Fruit fly (Drosophila melanogaster): ENCODE data around the gene tll.

The tll gene

dm6 chr3R:30876136-30876683, 24.1 kb downstream of the tll start, which contains the start of gene CG15546 (continued):
- TF ChIP-seq Sox102F (GFP tag; optimal IDR thresholded peaks at IDR 0.05) (no peak), kay (GFP tag; optimal IDR thresholded peaks at IDR 0.05) (no peak), corto (GFP tag; optimal IDR thresholded peaks at IDR 0.05) (no peak), al (GFP tag; IDR thresholded peaks at IDR 0.05) (peak; percentile 50; the same call in 1 of the 2 replicates), CG1024 (GFP tag; IDR thresholded peaks at IDR 0.05) (no peak), BEAF-32 (GFP tag; optimal IDR thresholded peaks at IDR 0.05) (no peak), CG2129 (GFP tag; IDR thresholded peaks at IDR 0.05; ENCODE audit: partially characterized antibody) (no peak), Xbp1 (GFP tag; optimal IDR thresholded peaks at IDR 0.05) (no peak), fd3F (GFP tag; optimal IDR thresholded peaks at IDR 0.05) (no peak), Abd-B (GFP tag; optimal IDR thresholded peaks at IDR 0.05) (no peak), D19A (tag; optimal IDR thresholded peaks at IDR 0.05) (no peak), row (GFP tag; IDR thresholded peaks at IDR 0.05) (peak; percentile 41; the same call in 2 of the 3 replicates), Ptx1 (GFP tag; IDR thresholded peaks at IDR 0.05) (peak; percentile 55), Hand (GFP tag; optimal IDR thresholded peaks at IDR 0.05) (no peak), CG5180 (GFP tag; optimal IDR thresholded peaks at IDR 0.05) (no peak), CG1792 (GFP tag; optimal IDR thresholded peaks at IDR 0.05) (no peak), CrebB (tag; optimal IDR thresholded peaks at IDR 0.05) (no peak), grau (tag; optimal IDR thresholded peaks at IDR 0.05) (peak; percentile 14), dan (GFP tag; IDR thresholded peaks at IDR 0.05) (no peak), Awh (GFP tag; IDR thresholded peaks at IDR 0.05) (no peak), nerfin-1 (tag; optimal IDR thresholded peaks at IDR 0.05) (no peak), p53 (GFP tag; optimal IDR thresholded peaks at IDR 0.05) (no peak), dpn (GFP tag; optimal IDR thresholded peaks at IDR 0.05) (no peak), cas (GFP tag; IDR thresholded peaks at IDR 0.05) (no peak), CG18764 (GFP tag; optimal IDR thresholded peaks at IDR 0.05) (no peak), ind (GFP tag; optimal IDR thresholded peaks at IDR 0.05) (no peak), sqz (GFP tag; optimal IDR thresholded peaks at IDR 0.05) (no peak), CG12155 (GFP tag; optimal IDR thresholded peaks at IDR 0.05) (no peak), CG2678 (tag; optimal IDR thresholded peaks at IDR 0.05) (no peak), gcm2 (GFP tag; optimal IDR thresholded peaks at IDR 0.05) (no peak), hbn (GFP tag; IDR thresholded peaks at IDR 0.05; ENCODE audit: partially characterized antibody) (no peak), pan (optimal IDR thresholded peaks at IDR 0.05) (no peak), pan (GFP tag; optimal IDR thresholded peaks at IDR 0.05 in 1 of 2, IDR thresholded peaks at IDR 0.05 in 1 of 2) (no peak), CG17568 (GFP tag; optimal IDR thresholded peaks at IDR 0.05) (no peak), Med (GFP tag) (peak; percentile 41), CG3847 (GFP tag; IDR thresholded peaks at IDR 0.05) (0 out of 2 replicates have a peak, but pooled peaks have one; percentile 4), so (GFP tag; IDR thresholded peaks at IDR 0.05) (no peak), tll (GFP tag; optimal IDR thresholded peaks at IDR 0.05) (no peak), HLH4C (GFP tag; IDR thresholded peaks at IDR 0.05; ENCODE audit: partially characterized antibody) (no peak), CG6791 (GFP tag; IDR thresholded peaks at IDR 0.05; ENCODE audit: partially characterized antibody) (no peak), Lim3 (GFP tag; IDR thresholded peaks at IDR 0.05) (no peak), Xrp1 (GFP tag; IDR thresholded peaks at IDR 0.05) (no peak), CG13624 (GFP tag; optimal IDR thresholded peaks at IDR 0.05) (no peak), Hsf (GFP tag; optimal IDR thresholded peaks at IDR 0.05) (no peak), Dbx (GFP tag; IDR thresholded peaks at IDR 0.05) (0 out of 3 replicates have a peak, but pooled peaks have one; percentile 15), Rfx (GFP tag; IDR thresholded peaks at IDR 0.05) (peak; percentile 37; the same call in 1 of the 2 replicates), dysf (GFP tag; IDR thresholded peaks at IDR 0.05) (peak; percentile 48; the same call in 2 of the 3 replicates), pzg (GFP tag; optimal IDR thresholded peaks at IDR 0.05) (no peak), kni (GFP tag; optimal IDR thresholded peaks at IDR 0.05) (no peak), CG10462 (GFP tag; optimal IDR thresholded peaks at IDR 0.05) (no peak)
